1 fruit fly cellular context compared by ENCODE assay signal in genomic region chr2L:8471667-8472066, dm6.
TF ChIP-seq lines count a peak whose summit lies in the region.

No protein-coding gene starts in this region.

TF ChIP-seq in whole organism, embryonic, 481 proteins besides CTCF, POLR2A, EP300 and RAD21 (continued from another document and continues in another):
- TF ChIP-seq pzg (GFP tag; optimal IDR thresholded peaks at IDR 0.05; lab: Kevin White, UChicago) (no peak), Hsf (GFP tag; optimal IDR thresholded peaks at IDR 0.05; lab: Kevin White, UChicago) (no peak), cg (GFP tag; optimal IDR thresholded peaks at IDR 0.05; lab: Kevin White, UChicago) (no peak), trem (tag; optimal IDR thresholded peaks at IDR 0.05; lab: Kevin White, UChicago) (peak; percentile 49), CG18476 (GFP tag; optimal IDR thresholded peaks at IDR 0.05; lab: Kevin White, UChicago) (no peak), CG2712 (tag; optimal IDR thresholded peaks at IDR 0.05; lab: Kevin White, UChicago) (peak; percentile 72), lov (optimal IDR thresholded peaks at IDR 0.05; lab: Kevin White, UChicago) (no peak), lov (GFP tag; IDR thresholded peaks at IDR 0.05; lab: Robert Waterston, UW) (no peak), org-1 (GFP tag; optimal IDR thresholded peaks at IDR 0.05; lab: Kevin White, UChicago) (no peak), Fer1 (GFP tag; optimal IDR thresholded peaks at IDR 0.05; lab: Kevin White, UChicago) (no peak), CG4617 (GFP tag; optimal IDR thresholded peaks at IDR 0.05; lab: Kevin White, UChicago; ENCODE audit: borderline replicate concordance) (no peak), stc (GFP tag; IDR thresholded peaks at IDR 0.05; lab: Robert Waterston, UW) (no peak), eyg (GFP tag; optimal IDR thresholded peaks at IDR 0.05; lab: Kevin White, UChicago) (no peak), peb (GFP tag; IDR thresholded peaks at IDR 0.05; lab: Robert Waterston, UW) (no peak), Deaf1 (tag; optimal IDR thresholded peaks at IDR 0.05; lab: Kevin White, UChicago) (no peak), Camta (GFP tag; optimal IDR thresholded peaks at IDR 0.05; lab: Kevin White, UChicago) (no peak), Bdp1 (GFP tag; optimal IDR thresholded peaks at IDR 0.05; lab: Kevin White, UChicago) (no peak), CG2199 (GFP tag; IDR thresholded peaks at IDR 0.05; lab: Robert Waterston, UW) (no peak), Sry-δ (GFP tag; optimal IDR thresholded peaks at IDR 0.05; lab: Kevin White, UChicago) (no peak), CG3726 (GFP tag; IDR thresholded peaks at IDR 0.05; lab: Robert Waterston, UW) (no peak), fd96Cb (tag; optimal IDR thresholded peaks at IDR 0.05; lab: Kevin White, UChicago) (peak; percentile 58), sqz (GFP tag; optimal IDR thresholded peaks at IDR 0.05; lab: Kevin White, UChicago) (no peak), fru (optimal IDR thresholded peaks at IDR 0.05; lab: Kevin White, UChicago) (no peak), Sox102F (GFP tag; optimal IDR thresholded peaks at IDR 0.05; lab: Kevin White, UChicago) (peak; percentile 36), gcm2 (GFP tag; optimal IDR thresholded peaks at IDR 0.05; lab: Kevin White, UChicago) (no peak), CG32772 (GFP tag; IDR thresholded peaks at IDR 0.05; lab: Robert Waterston, UW) (no peak), slbo (GFP tag; IDR thresholded peaks at IDR 0.05; lab: Robert Waterston, UW) (no peak), esg (GFP tag; conservative IDR thresholded peaks at IDR 0.05; lab: Robert Waterston, UW) (0 out of 2 replicates have a peak, but pooled peaks have one; percentile 19), CG14667 (GFP tag; IDR thresholded peaks at IDR 0.05; lab: Robert Waterston, UW) (no peak), eve (GFP tag; optimal IDR thresholded peaks at IDR 0.05; lab: Kevin White, UChicago) (no peak), CG7271 (tag; optimal IDR thresholded peaks at IDR 0.05; lab: Kevin White, UChicago) (no peak), CG9817 (tag; optimal IDR thresholded peaks at IDR 0.05; lab: Kevin White, UChicago) (no peak), CG13624 (GFP tag; optimal IDR thresholded peaks at IDR 0.05; lab: Kevin White, UChicago) (no peak), Adf1 (GFP tag; IDR thresholded peaks at IDR 0.05; lab: Robert Waterston, UW) (no peak), Tbp (GFP tag; optimal IDR thresholded peaks at IDR 0.05; lab: Kevin White, UChicago) (no peak), Usf (GFP tag; optimal IDR thresholded peaks at IDR 0.05; lab: Kevin White, UChicago) (no peak), CG7987 (GFP tag; optimal IDR thresholded peaks at IDR 0.05; lab: Kevin White, UChicago) (no peak), Side (GFP tag; optimal IDR thresholded peaks at IDR 0.05; lab: Kevin White, UChicago) (no peak), CG10431 (GFP tag; optimal IDR thresholded peaks at IDR 0.05; lab: Kevin White, UChicago) (no peak), CG6254 (GFP tag; optimal IDR thresholded peaks at IDR 0.05; lab: Kevin White, UChicago) (peak; percentile 29), da (GFP tag; optimal IDR thresholded peaks at IDR 0.05; lab: Kevin White, UChicago) (no peak), CG30403 (GFP tag; optimal IDR thresholded peaks at IDR 0.05; lab: Kevin White, UChicago) (peak; percentile 29), Bteb2 (GFP tag; optimal IDR thresholded peaks at IDR 0.05; lab: Kevin White, UChicago) (no peak), unpg (GFP tag; optimal IDR thresholded peaks at IDR 0.05; lab: Kevin White, UChicago) (peak; percentile 32), CG12236 (GFP tag; optimal IDR thresholded peaks at IDR 0.05; lab: Kevin White, UChicago) (no peak), NfI (GFP tag; optimal IDR thresholded peaks at IDR 0.05; lab: Kevin White, UChicago) (no peak), gcm (GFP tag; optimal IDR thresholded peaks at IDR 0.05; lab: Kevin White, UChicago) (peak; percentile 37), CG7928 (GFP tag; optimal IDR thresholded peaks at IDR 0.05; lab: Kevin White, UChicago) (no peak), mld (GFP tag; IDR thresholded peaks at IDR 0.05; lab: Robert Waterston, UW; ENCODE audit: partially characterized antibody) (no peak), Rx (GFP tag; IDR thresholded peaks at IDR 0.05; lab: Robert Waterston, UW) (no peak), phol (tag; optimal IDR thresholded peaks at IDR 0.05; lab: Kevin White, UChicago) (peak; percentile 71), CG13296 (GFP tag; optimal IDR thresholded peaks at IDR 0.05; lab: Kevin White, UChicago) (no peak), HmgZ (tag; optimal IDR thresholded peaks at IDR 0.05; lab: Kevin White, UChicago) (no peak), chif (GFP tag; optimal IDR thresholded peaks at IDR 0.05; lab: Kevin White, UChicago) (peak in 1 of 2 experiments; percentile 34), sima (GFP tag; optimal IDR thresholded peaks at IDR 0.05; lab: Kevin White, UChicago) (no peak), CG7357 (GFP tag; IDR thresholded peaks at IDR 0.05; lab: Robert Waterston, UW) (no peak), gsb-n (tag; optimal IDR thresholded peaks at IDR 0.05; lab: Kevin White, UChicago) (peak; percentile 50), Ravus (GFP tag; IDR thresholded peaks at IDR 0.05; lab: Robert Waterston, UW) (no peak), ham (GFP tag; IDR thresholded peaks at IDR 0.05; lab: Robert Waterston, UW) (no peak), Ssrp (tag; optimal IDR thresholded peaks at IDR 0.05; lab: Kevin White, UChicago) (peak; percentile 40), CG6854 (GFP tag; optimal IDR thresholded peaks at IDR 0.05; lab: Kevin White, UChicago) (no peak), CG13123 (GFP tag; optimal IDR thresholded peaks at IDR 0.05; lab: Kevin White, UChicago) (no peak), CG14050 (GFP tag; IDR thresholded peaks at IDR 0.05; lab: Robert Waterston, UW) (no peak), D19A (tag; optimal IDR thresholded peaks at IDR 0.05; lab: Kevin White, UChicago) (peak; percentile 41), luna (GFP tag; optimal IDR thresholded peaks at IDR 0.05; lab: Kevin White, UChicago) (no peak), CG8281 (tag; optimal IDR thresholded peaks at IDR 0.05; lab: Kevin White, UChicago) (no peak), trh (GFP tag; optimal IDR thresholded peaks at IDR 0.05; lab: Kevin White, UChicago) (no peak), CG6272 (GFP tag; IDR thresholded peaks at IDR 0.05; lab: Robert Waterston, UW) (no peak), CG15514 (GFP tag; optimal IDR thresholded peaks at IDR 0.05; lab: Kevin White, UChicago) (no peak), chm (GFP tag; IDR thresholded peaks at IDR 0.05; lab: Robert Waterston, UW) (no peak), mam (GFP tag; optimal IDR thresholded peaks at IDR 0.05; lab: Kevin White, UChicago) (no peak), Atf3 (GFP tag; optimal IDR thresholded peaks at IDR 0.05; lab: Kevin White, UChicago) (no peak), CG32532 (GFP tag; IDR thresholded peaks at IDR 0.05; lab: Robert Waterston, UW) (no peak), ranshi (GFP tag; IDR thresholded peaks at IDR 0.05; lab: Robert Waterston, UW) (no peak), pan (optimal IDR thresholded peaks at IDR 0.05; lab: Kevin White, UChicago) (no peak), pan (GFP tag; optimal IDR thresholded peaks at IDR 0.05 in 1 of 2, IDR thresholded peaks at IDR 0.05 in 1 of 2) (peak in 1 of 2 experiments; percentile 34), CHES-1-like (GFP tag; optimal IDR thresholded peaks at IDR 0.05; lab: Kevin White, UChicago) (no peak), CG14710 (tag; optimal IDR thresholded peaks at IDR 0.05; lab: Kevin White, UChicago) (peak; percentile 59), Ptx1 (GFP tag; IDR thresholded peaks at IDR 0.05; lab: Robert Waterston, UW) (peak; percentile 32; the same call in 1 of the 2 replicates), CG4707 (GFP tag; optimal IDR thresholded peaks at IDR 0.05; lab: Kevin White, UChicago) (no peak), CG11247 (GFP tag; IDR thresholded peaks at IDR 0.05; lab: Robert Waterston, UW) (no peak), CG11695 (GFP tag; IDR thresholded peaks at IDR 0.05; lab: Robert Waterston, UW) (0 out of 3 replicates have a peak, but pooled peaks have one; percentile 16), CG1233 (GFP tag; optimal IDR thresholded peaks at IDR 0.05; lab: Kevin White, UChicago) (no peak), aop (GFP tag; IDR thresholded peaks at IDR 0.05; lab: Robert Waterston, UW) (no peak), zf30C (GFP tag; optimal IDR thresholded peaks at IDR 0.05; lab: Kevin White, UChicago) (no peak), CG3407 (GFP tag; optimal IDR thresholded peaks at IDR 0.05; lab: Kevin White, UChicago) (no peak), sens-2 (GFP tag; IDR thresholded peaks at IDR 0.05; lab: Robert Waterston, UW) (no peak), B-H1 (GFP tag; IDR thresholded peaks at IDR 0.05; lab: Robert Waterston, UW) (no peak), lola (GFP tag; optimal IDR thresholded peaks at IDR 0.05; lab: Kevin White, UChicago) (peak in 1 of 3 experiments; percentile 74), sc (optimal IDR thresholded peaks at IDR 0.05; lab: Kevin White, UChicago) (no peak), sc (GFP tag; optimal IDR thresholded peaks at IDR 0.05; lab: Kevin White, UChicago) (peak; percentile 27), CkIIα-i1 (GFP tag; IDR thresholded peaks at IDR 0.05; lab: Robert Waterston, UW) (no peak), HLH4C (GFP tag; IDR thresholded peaks at IDR 0.05; lab: Robert Waterston, UW; ENCODE audit: partially characterized antibody) (no peak), CG2120 (GFP tag; optimal IDR thresholded peaks at IDR 0.05; lab: Kevin White, UChicago) (no peak), ttk (GFP tag; IDR thresholded peaks at IDR 0.05; lab: Robert Waterston, UW) (no peak), salm (tag; optimal IDR thresholded peaks at IDR 0.05; lab: Kevin White, UChicago) (no peak), Lpt (GFP tag; optimal IDR thresholded peaks at IDR 0.05; lab: Kevin White, UChicago) (no peak), exex (tag; optimal IDR thresholded peaks at IDR 0.05; lab: Kevin White, UChicago) (no peak), ab (GFP tag; optimal IDR thresholded peaks at IDR 0.05; lab: Kevin White, UChicago) (no peak), PHDP (tag; optimal IDR thresholded peaks at IDR 0.05; lab: Kevin White, UChicago) (peak; percentile 15), dmrt11E (tag; optimal IDR thresholded peaks at IDR 0.05; lab: Kevin White, UChicago) (peak; percentile 76), Aef1 (GFP tag; IDR thresholded peaks at IDR 0.05; lab: Robert Waterston, UW) (no peak), Xrp1 (GFP tag; IDR thresholded peaks at IDR 0.05; lab: Robert Waterston, UW) (peak; percentile 63), CG16863 (GFP tag; optimal IDR thresholded peaks at IDR 0.05; lab: Kevin White, UChicago) (no peak), tio (GFP tag; optimal IDR thresholded peaks at IDR 0.05; lab: Kevin White, UChicago) (peak; percentile 14), CG31441 (GFP tag; IDR thresholded peaks at IDR 0.05; lab: Robert Waterston, UW) (peak; percentile 45; the same call in 1 of the 2 replicates), Gug (GFP tag; IDR thresholded peaks at IDR 0.05; lab: Robert Waterston, UW) (no peak), disco-r (GFP tag; optimal IDR thresholded peaks at IDR 0.05; lab: Kevin White, UChicago) (no peak), lab (GFP tag; optimal IDR thresholded peaks at IDR 0.05; lab: Kevin White, UChicago) (no peak), E2f1 (GFP tag; IDR thresholded peaks at IDR 0.05; lab: Robert Waterston, UW) (no peak), CG15269 (tag; optimal IDR thresholded peaks at IDR 0.05; lab: Kevin White, UChicago) (no peak), klu (GFP tag; IDR thresholded peaks at IDR 0.05; lab: Robert Waterston, UW) (no peak), tap (tag; optimal IDR thresholded peaks at IDR 0.05; lab: Kevin White, UChicago) (peak; percentile 11), NFAT (GFP tag; IDR thresholded peaks at IDR 0.05; lab: Robert Waterston, UW) (no peak), CG1529 (GFP tag; optimal IDR thresholded peaks at IDR 0.05; lab: Kevin White, UChicago) (peak; percentile 10), vfl (GFP tag; optimal IDR thresholded peaks at IDR 0.05; lab: Kevin White, UChicago) (no peak), Meics (GFP tag; optimal IDR thresholded peaks at IDR 0.05; lab: Kevin White, UChicago) (no peak), CG9437 (GFP tag; optimal IDR thresholded peaks at IDR 0.05; lab: Kevin White, UChicago) (peak; percentile 9), CG13894 (tag; optimal IDR thresholded peaks at IDR 0.05; lab: Kevin White, UChicago) (no peak), nerfin-2 (GFP tag; IDR thresholded peaks at IDR 0.05; lab: Robert Waterston, UW; ENCODE audit: partially characterized antibody) (no peak), CG4424 (GFP tag; optimal IDR thresholded peaks at IDR 0.05; lab: Kevin White, UChicago) (peak; percentile 44), CG13775 (GFP tag; optimal IDR thresholded peaks at IDR 0.05; lab: Kevin White, UChicago) (no peak), twi (tag; optimal IDR thresholded peaks at IDR 0.05; lab: Kevin White, UChicago) (no peak), prd (optimal IDR thresholded peaks at IDR 0.05; lab: Kevin White, UChicago) (no peak), prd (GFP tag; IDR thresholded peaks at IDR 0.05; lab: Robert Waterston, UW) (peak; percentile 61; the same call in 2 of the 3 replicates), CG9215 (GFP tag; IDR thresholded peaks at IDR 0.05; lab: Robert Waterston, UW) (no peak), zfh1 (GFP tag; IDR thresholded peaks at IDR 0.05; lab: Robert Waterston, UW) (peak; percentile 46; the same call in 1 of the 3 replicates), bab2 (GFP tag; optimal IDR thresholded peaks at IDR 0.05; lab: Kevin White, UChicago) (no peak), stwl (tag; optimal IDR thresholded peaks at IDR 0.05; lab: Kevin White, UChicago) (no peak), Myb (GFP tag; optimal IDR thresholded peaks at IDR 0.05; lab: Kevin White, UChicago) (no peak), CG4854 (GFP tag; optimal IDR thresholded peaks at IDR 0.05; lab: Kevin White, UChicago) (no peak), sim (GFP tag; IDR thresholded peaks at IDR 0.05; lab: Robert Waterston, UW) (no peak), lilli (GFP tag; optimal IDR thresholded peaks at IDR 0.05; lab: Kevin White, UChicago) (no peak), hb (GFP tag; IDR thresholded peaks at IDR 0.05; lab: Robert Waterston, UW; ENCODE audit: partially characterized antibody) (no peak), CG17359 (tag; optimal IDR thresholded peaks at IDR 0.05; lab: Kevin White, UChicago) (no peak), Sox100B (GFP tag; optimal IDR thresholded peaks at IDR 0.05; lab: Kevin White, UChicago) (peak; percentile 42), CG10267 (tag; optimal IDR thresholded peaks at IDR 0.05; lab: Kevin White, UChicago) (peak; percentile 41), row (GFP tag; IDR thresholded peaks at IDR 0.05; lab: Robert Waterston, UW) (peak; percentile 50), CG1024 (GFP tag; IDR thresholded peaks at IDR 0.05; lab: Robert Waterston, UW) (no peak)
